Worm (Caenorhabditis elegans) whole organism, L3 larva: ENCODE data around the gene gasr-8.

Source experiments
- aly-2 ChIP-seq: fragments of 150-350 bp; optimal IDR thresholded peaks from 2 replicates; lab custom pipeline; 2014; ENCODE audit warnings: missing biosample characterization, missing genetic modification characterization
- egl-27 ChIP-seq: sonication (generic microtip); optimal IDR thresholded peaks from 4 replicates; lab custom pipeline; 2017; ENCODE audit warnings: missing biosample characterization, missing genetic modification reagents, missing genetic modification characterization
- egl-5 ChIP-seq: fragments of 150-350 bp; optimal IDR thresholded peaks from 2 replicates; lab custom pipeline; 2017; ENCODE audit warnings: missing biosample characterization, missing genetic modification reagents, missing genetic modification characterization, inconsistent platforms
- elt-3 ChIP-seq, 3 experiments: fragments of 150-350 bp in 1 of 3; sonication (generic microtip) in 2 of 3; optimal IDR thresholded peaks; 2 replicates in 2 of 3; 4 replicates in 1 of 3; lab custom pipeline; 2014 to 2017; ENCODE audit warnings: missing biosample characterization in 3 of 3, missing genetic modification characterization in 3 of 3
- jun-1 ChIP-seq: fragments of 150-350 bp; optimal IDR thresholded peaks from 2 replicates; lab custom pipeline; 2014; ENCODE audit warnings: missing biosample characterization, missing genetic modification reagents, missing genetic modification characterization
- lin-39 ChIP-seq: fragments of 150-350 bp; optimal IDR thresholded peaks from 2 replicates; lab custom pipeline; 2018; ENCODE audit warnings: missing biosample characterization, missing genetic modification reagents, missing genetic modification characterization
- mml-1 ChIP-seq: fragments of 150-350 bp; sonication (generic microtip); optimal IDR thresholded peaks from 3 replicates; lab custom pipeline; 2014; ENCODE audit warnings: missing biosample characterization, missing genetic modification characterization
- nhr-237 ChIP-seq: fragments of 150-350 bp; optimal IDR thresholded peaks from 2 replicates; lab custom pipeline; 2014; ENCODE audit warnings: missing biosample characterization, missing genetic modification characterization
- nhr-25 ChIP-seq: sonication (generic microtip); optimal IDR thresholded peaks from 2 replicates; lab custom pipeline; 2017; ENCODE audit warnings: missing biosample characterization, missing genetic modification characterization
- sea-2 ChIP-seq: fragments of 150-350 bp; sonication (generic microtip); optimal IDR thresholded peaks from 4 replicates; lab custom pipeline; 2014; ENCODE audit warnings: missing biosample characterization, missing genetic modification reagents, missing genetic modification characterization
- snpc-4 ChIP-seq: fragments of 150-350 bp; optimal IDR thresholded peaks from 2 replicates; lab custom pipeline; 2014; ENCODE audit warnings: missing biosample characterization, missing genetic modification characterization
- zag-1 ChIP-seq: fragments of 150-350 bp; optimal IDR thresholded peaks from 2 replicates; lab custom pipeline; 2014; ENCODE audit warnings: missing biosample characterization, missing genetic modification characterization

ce11 chrV:14719491-14719890 is 30.6 kb downstream of the gasr-8 start, which contains the start of gene R08A2.1:
- TF ChIP-seq egl-27 (tag; lab: Kevin White, UChicago) (no peak), zag-1 (tag; lab: Kevin White, UChicago) (no peak), nhr-237 (no peak), lin-39 (tag; lab: Kevin White, UChicago) (no peak), nhr-25 (tag; lab: Kevin White, UChicago) (no peak), mml-1 (tag; lab: Kevin White, UChicago) (no peak), aly-2 (no peak), jun-1 (tag; lab: Kevin White, UChicago) (no peak), snpc-4 (tag; lab: Kevin White, UChicago) (no peak), elt-3 (tag; optimal IDR thresholded peaks at IDR 0.05; lab: Kevin White, UChicago) (no peak), egl-5 (no peak), sea-2 (GFP tag; lab: Kevin White, UChicago) (no peak)
